Worm (Caenorhabditis elegans): Measurements from ENCODE around the gene rsp-5.

rsp-5 gene

ce11 chrII:6453341-6453806 lies 36.6 kb upstream of the rsp-5 start, which contains the start of gene atg-16.2 (continued):
- TF ChIP-seq dsc-1 (tag; optimal IDR thresholded peaks at IDR 0.05) (peak; percentile 52), nhr-20 (tag; optimal IDR thresholded peaks at IDR 0.05) (peak; percentile 62), aha-1 (tag; optimal IDR thresholded peaks at IDR 0.05) (no peak), elt-3 (tag; optimal IDR thresholded peaks at IDR 0.05) (peak in 1 of 6 experiments; percentile 30), lin-15B (tag; optimal IDR thresholded peaks at IDR 0.05) (peak; percentile 27), C04F5.9 (tag; optimal IDR thresholded peaks at IDR 0.05) (no peak), snu-23 (GFP tag; optimal IDR thresholded peaks at IDR 0.05) (peak; percentile 66), unc-30 (tag; optimal IDR thresholded peaks at IDR 0.05) (no peak), lsy-2 (tag; optimal IDR thresholded peaks at IDR 0.05) (peak; percentile 68 to 80), ceh-90 (tag; optimal IDR thresholded peaks at IDR 0.05) (no peak), lin-14 (GFP tag; optimal IDR thresholded peaks at IDR 0.05) (peak; percentile 81), elt-2 (tag; optimal IDR thresholded peaks at IDR 0.05) (peak; percentile 0), ceh-63 (GFP tag; optimal IDR thresholded peaks at IDR 0.05) (no peak), skn-1 (tag; optimal IDR thresholded peaks at IDR 0.05) (peak; percentile 41), nhr-47 (tag; optimal IDR thresholded peaks at IDR 0.05) (peak; percentile 10), swsn-7 (tag; optimal IDR thresholded peaks at IDR 0.05) (peak; percentile 55), egl-27 (tag; optimal IDR thresholded peaks at IDR 0.05) (no peak), nhr-12 (tag; optimal IDR thresholded peaks at IDR 0.05) (no peak), egl-13 (tag; optimal IDR thresholded peaks at IDR 0.05) (no peak), dpl-1 (GFP tag; optimal IDR thresholded peaks at IDR 0.05) (peak; percentile 40 to 76 (median 61)), ceh-8 (GFP tag; optimal IDR thresholded peaks at IDR 0.05) (no peak), rnt-1 (tag; optimal IDR thresholded peaks at IDR 0.05) (peak; percentile 59), unc-130 (tag; optimal IDR thresholded peaks at IDR 0.05) (no peak), xbp-1 (tag; optimal IDR thresholded peaks at IDR 0.05) (peak; percentile 31), zag-1 (tag; optimal IDR thresholded peaks at IDR 0.05) (no peak), pqm-1 (tag; optimal IDR thresholded peaks at IDR 0.05) (no peak), sox-4 (tag; optimal IDR thresholded peaks at IDR 0.05) (no peak), vab-15 (tag; optimal IDR thresholded peaks at IDR 0.05) (no peak), alr-1 (tag; optimal IDR thresholded peaks at IDR 0.05; ENCODE audit: borderline replicate concordance) (no peak), ceh-88 (GFP tag; IDR thresholded peaks at IDR 0.05) (no peak), zip-4 (GFP tag; optimal IDR thresholded peaks at IDR 0.05) (no peak)

ce11 chrII:6454671-6455070 lies 35.3 kb upstream of the rsp-5 start, which contains the start of gene aptf-1:
TSS of gene aptf-1 (plus strand) at chrII:6454971.
- TF ChIP-seq ztf-4 (tag; optimal IDR thresholded peaks at IDR 0.05), result no peak
- TF ChIP-seq lin-15B (tag; optimal IDR thresholded peaks at IDR 0.05), result no peak
- TF ChIP-seq lin-39 (tag; optimal IDR thresholded peaks at IDR 0.05), result no peak
- no peak for TF ChIP-seq pax-3 (tag; optimal IDR thresholded peaks at IDR 0.05)
- no peak for TF ChIP-seq hlh-17 (GFP tag; optimal IDR thresholded peaks at IDR 0.05; ENCODE audit: borderline replicate concordance)
- no peak for TF ChIP-seq mef-2 (tag; optimal IDR thresholded peaks at IDR 0.05)
- no peak for TF ChIP-seq zag-1 (tag; optimal IDR thresholded peaks at IDR 0.05)
- no peak for TF ChIP-seq skn-1 (tag; optimal IDR thresholded peaks at IDR 0.05)
- no peak for TF ChIP-seq isw-1 (GFP tag; IDR thresholded peaks at IDR 0.05)
- no peak for TF ChIP-seq ets-5 (GFP tag; IDR thresholded peaks at IDR 0.05)
- TF ChIP-seq ceh-82 (tag; optimal IDR thresholded peaks at IDR 0.05), result no peak
- TF ChIP-seq C16A3.4 (tag; optimal IDR thresholded peaks at IDR 0.05), result no peak
- no peak for TF ChIP-seq pqm-1 (tag; optimal IDR thresholded peaks at IDR 0.05)
- no peak for TF ChIP-seq efl-1 (optimal IDR thresholded peaks at IDR 0.05)
- no peak for TF ChIP-seq efl-1 (GFP tag; optimal IDR thresholded peaks at IDR 0.05 in 1 of 2)
- no peak for TF ChIP-seq lir-3 (tag; optimal IDR thresholded peaks at IDR 0.05; ENCODE audit: poor library complexity)
- no peak for TF ChIP-seq hpl-2 (GFP tag; optimal IDR thresholded peaks at IDR 0.05)
